Worm (Caenorhabditis elegans) whole organism, young adult: Measurements from ENCODE around the gene D1005.4.

ENCODE experiments used
- F10E7.11 ChIP-seq: sonication (generic microtip); optimal IDR thresholded peaks from 2 replicates; lab custom pipeline; 2017; ENCODE audit warnings: mild to moderate bottlenecking, missing genetic modification characterization, moderate library complexity, missing compliant biosample characterization
- F23B12.7 ChIP-seq: sonication (generic microtip); optimal IDR thresholded peaks from 2 replicates; lab custom pipeline; 2017; ENCODE audit warnings: missing genetic modification characterization, mild to moderate bottlenecking, missing compliant biosample characterization, antibody characterized with exemption, moderate library complexity; ENCODE audit not compliant: insufficient read depth
- F33H1.4 ChIP-seq: fragments of 200-800 bp; sonication (Bioruptor generic); IDR thresholded peaks from 2 replicates; pipeline ENCODE4 v1.3.6; 2022; ENCODE audit warnings: missing genetic modification reagents, missing genetic modification characterization, missing compliant biosample characterization
- F52B5.7 ChIP-seq: sonication (generic microtip); optimal IDR thresholded peaks from 2 replicates; lab custom pipeline; 2016; ENCODE audit warnings: mild to moderate bottlenecking, missing genetic modification characterization, missing compliant biosample characterization
- K11D2.4 ChIP-seq: fragments of 200-800 bp; sonication (Bioruptor generic); IDR thresholded peaks from 2 replicates; pipeline ENCODE4 v1.3.6; 2022; ENCODE audit warnings: missing genetic modification reagents, missing genetic modification characterization, missing compliant biosample characterization
- ZK185.1 ChIP-seq: sonication (generic microtip); optimal IDR thresholded peaks from 2 replicates; lab custom pipeline; 2016; ENCODE audit warnings: mild to moderate bottlenecking, missing genetic modification characterization, missing compliant biosample characterization; ENCODE audit not compliant: poor library complexity, severe bottlenecking
- akir-1 ChIP-seq: fragments of 200-800 bp; sonication (Bioruptor generic); optimal IDR thresholded peaks from 2 replicates; lab custom pipeline; 2018; ENCODE audit warnings: mild to moderate bottlenecking, missing genetic modification characterization, moderate library complexity, missing compliant biosample characterization
- ama-1 ChIP-seq, 3 experiments: fragments of 150-350 bp in 1 of 3; sonication (generic microtip) in 2 of 3; optimal IDR thresholded peaks; 2 replicates each; lab custom pipeline; 2014 to 2018; ENCODE audit warnings: missing biosample characterization in 2 of 3, missing genetic modification characterization in 2 of 3, missing genetic modification reagents in 2 of 3
- aptf-2 ChIP-seq: fragments of 200-800 bp; sonication (Bioruptor generic); conservative IDR thresholded peaks from 2 replicates; pipeline ENCODE4 v1.3.6; 2022; ENCODE audit warnings: missing genetic modification reagents, missing genetic modification characterization, missing compliant biosample characterization
- atf-7 ChIP-seq: sonication (generic microtip); optimal IDR thresholded peaks from 2 replicates; lab custom pipeline; 2017; ENCODE audit warnings: mild to moderate bottlenecking, missing genetic modification characterization, missing compliant biosample characterization
- attf-3 ChIP-seq: fragments of 200-800 bp; sonication (Bioruptor generic); conservative IDR thresholded peaks from 2 replicates; pipeline ENCODE4 v1.3.6; 2022; ENCODE audit warnings: missing genetic modification reagents, missing genetic modification characterization, missing compliant biosample characterization
- attf-6 ChIP-seq: fragments of 200-800 bp; sonication (Bioruptor generic); IDR thresholded peaks from 2 replicates; pipeline ENCODE4 v1.3.6; 2022; ENCODE audit warnings: missing genetic modification reagents, missing genetic modification characterization, missing compliant biosample characterization
- ccch-3 ChIP-seq: fragments of 200-800 bp; sonication (Bioruptor generic); optimal IDR thresholded peaks from 2 replicates; lab custom pipeline; 2018; ENCODE audit warnings: mild to moderate bottlenecking, missing genetic modification characterization, missing compliant biosample characterization
- cebp-1 ChIP-seq, 2 experiments: fragments of 200-800 bp in 1 of 2; sonication (Bioruptor generic) in 1 of 2; sonication (generic microtip) in 1 of 2; IDR thresholded peaks in 1 of 2; optimal IDR thresholded peaks in 1 of 2; 2 replicates each; pipeline versions ENCODE4 v1.3.6 to Lab custom; 2017 to 2022; ENCODE audit warnings: missing compliant biosample characterization in 2 of 2, missing genetic modification characterization in 2 of 2, mild to moderate bottlenecking in 1 of 2, missing genetic modification reagents in 1 of 2, moderate library complexity in 1 of 2
- ceh-100 ChIP-seq: fragments of 200-800 bp; sonication (Bioruptor generic); IDR thresholded peaks from 2 replicates; pipeline ENCODE4 v1.3.6; 2022; ENCODE audit warnings: missing genetic modification reagents, missing genetic modification characterization, missing compliant biosample characterization
- die-1 ChIP-seq: sonication (generic microtip); optimal IDR thresholded peaks from 2 replicates; lab custom pipeline; 2016; ENCODE audit warnings: missing genotype, mild to moderate bottlenecking, missing genetic modification characterization, missing compliant biosample characterization
- dpff-1 ChIP-seq: sonication (generic microtip); optimal IDR thresholded peaks from 2 replicates; lab custom pipeline; 2017; ENCODE audit warnings: mild to moderate bottlenecking, missing genetic modification characterization, missing compliant biosample characterization
- egl-44 ChIP-seq: fragments of 200-800 bp; sonication (Bioruptor generic); IDR thresholded peaks from 2 replicates; pipeline ENCODE4 v1.3.6; 2022; ENCODE audit warnings: missing genetic modification reagents, missing genetic modification characterization, missing compliant biosample characterization
- egrh-3 ChIP-seq: fragments of 200-800 bp; sonication (Bioruptor generic); IDR thresholded peaks from 2 replicates; pipeline ENCODE4 v1.3.6; 2022; ENCODE audit warnings: missing genetic modification reagents, missing genetic modification characterization, missing compliant biosample characterization
- ets-4 ChIP-seq: fragments of 200-800 bp; sonication (Bioruptor generic); optimal IDR thresholded peaks from 2 replicates; lab custom pipeline; 2018; ENCODE audit warnings: mild to moderate bottlenecking, missing genetic modification characterization, missing compliant biosample characterization
- him-1 ChIP-seq: sonication (generic microtip); optimal IDR thresholded peaks from 2 replicates; lab custom pipeline; 2016; ENCODE audit warnings: missing genotype, missing genetic modification reagents, missing genetic modification characterization, missing compliant biosample characterization
- hmg-1.2 ChIP-seq: fragments of 200-800 bp; sonication (Bioruptor generic); IDR thresholded peaks from 2 replicates; pipeline ENCODE4 v1.3.6; 2022; ENCODE audit warnings: missing genetic modification reagents, missing genetic modification characterization, missing compliant biosample characterization
- let-526 ChIP-seq: fragments of 200-800 bp; sonication (Bioruptor generic); IDR thresholded peaks from 2 replicates; pipeline ENCODE4 v1.3.6; 2022; ENCODE audit warnings: missing genetic modification reagents, missing genetic modification characterization, missing compliant biosample characterization
- lin-26 ChIP-seq: fragments of 200-800 bp; sonication (Bioruptor generic); IDR thresholded peaks from 2 replicates; pipeline ENCODE4 v1.3.6; 2022; ENCODE audit warnings: missing genetic modification reagents, missing genetic modification characterization, missing compliant biosample characterization
- lin-54 ChIP-seq: fragments of 200-800 bp; sonication (Bioruptor generic); optimal IDR thresholded peaks from 2 replicates; lab custom pipeline; 2018; ENCODE audit warnings: mild to moderate bottlenecking, missing genetic modification characterization, missing compliant biosample characterization
- lsy-27 ChIP-seq: sonication (generic microtip); optimal IDR thresholded peaks from 2 replicates; lab custom pipeline; 2017; ENCODE audit warnings: missing genetic modification characterization, mild to moderate bottlenecking, missing compliant biosample characterization, antibody characterized with exemption, missing genotype, borderline replicate concordance; ENCODE audit not compliant: insufficient read depth
- madf-10 ChIP-seq: sonication (generic microtip); optimal IDR thresholded peaks from 2 replicates; lab custom pipeline; 2016; ENCODE audit warnings: mild to moderate bottlenecking, missing genetic modification characterization, missing compliant biosample characterization
- madf-3 ChIP-seq: fragments of 200-800 bp; sonication (Bioruptor generic); IDR thresholded peaks from 2 replicates; pipeline ENCODE4 v1.3.6; 2022; ENCODE audit warnings: missing genetic modification reagents, missing genetic modification characterization, missing compliant biosample characterization
- mcd-1 ChIP-seq: fragments of 200-800 bp; sonication (Bioruptor generic); IDR thresholded peaks from 2 replicates; pipeline ENCODE4 v1.3.6; 2022; ENCODE audit warnings: missing genetic modification reagents, missing genetic modification characterization, missing compliant biosample characterization
- nfya-1 ChIP-seq: sonication (generic microtip); optimal IDR thresholded peaks from 2 replicates; lab custom pipeline; 2017; ENCODE audit warnings: antibody characterized with exemption, missing compliant biosample characterization, missing genetic modification characterization, borderline replicate concordance; ENCODE audit not compliant: insufficient read depth
- nhr-120 ChIP-seq: fragments of 200-800 bp; sonication (Bioruptor generic); IDR thresholded peaks from 2 replicates; pipeline ENCODE4 v1.3.6; 2022; ENCODE audit warnings: missing genetic modification characterization, missing compliant biosample characterization
- nhr-27 ChIP-seq: fragments of 200-800 bp; sonication (Bioruptor generic); optimal IDR thresholded peaks from 2 replicates; lab custom pipeline; 2018; ENCODE audit warnings: mild to moderate bottlenecking, missing genetic modification characterization, moderate library complexity, missing compliant biosample characterization
- nhr-80 ChIP-seq: sonication (generic microtip); optimal IDR thresholded peaks from 2 replicates; lab custom pipeline; 2016; ENCODE audit warnings: missing genetic modification characterization, missing compliant biosample characterization
- nhr-90 ChIP-seq: sonication (generic microtip); optimal IDR thresholded peaks from 2 replicates; lab custom pipeline; 2016; ENCODE audit warnings: missing genotype, mild to moderate bottlenecking, missing genetic modification characterization, missing compliant biosample characterization
- repo-1 ChIP-seq: sonication (generic microtip); optimal IDR thresholded peaks from 2 replicates; lab custom pipeline; 2017; ENCODE audit warnings: mild to moderate bottlenecking, missing genetic modification characterization, missing compliant biosample characterization
- somi-1 ChIP-seq: fragments of 200-800 bp; sonication (Bioruptor generic); optimal IDR thresholded peaks from 2 replicates; lab custom pipeline; 2018; ENCODE audit warnings: mild to moderate bottlenecking, missing genetic modification characterization, missing compliant biosample characterization
- tbp1 ChIP-seq: fragments of 200-800 bp; sonication (Bioruptor generic); optimal IDR thresholded peaks from 2 replicates; lab custom pipeline; 2018; ENCODE audit warnings: mild to moderate bottlenecking, missing genetic modification characterization, missing compliant biosample characterization
- tlf-1 ChIP-seq: fragments of 200-800 bp; sonication (Bioruptor generic); optimal IDR thresholded peaks from 2 replicates; lab custom pipeline; 2018; ENCODE audit warnings: mild to moderate bottlenecking, missing genetic modification characterization, missing compliant biosample characterization
- zfh-2 ChIP-seq: fragments of 200-800 bp; sonication (Bioruptor generic); conservative IDR thresholded peaks from 2 replicates; pipeline ENCODE4 v1.3.6; 2022; ENCODE audit warnings: missing genetic modification reagents, missing genetic modification characterization, missing compliant biosample characterization
- ztf-22 ChIP-seq: fragments of 200-800 bp; sonication (Bioruptor generic); optimal IDR thresholded peaks from 2 replicates; lab custom pipeline; 2018; ENCODE audit warnings: mild to moderate bottlenecking, missing genetic modification characterization, moderate library complexity, missing compliant biosample characterization
- ztf-25 ChIP-seq: fragments of 200-800 bp; sonication (Bioruptor generic); IDR thresholded peaks from 2 replicates; pipeline ENCODE4 v1.3.6; 2022; ENCODE audit warnings: missing genetic modification reagents, missing genetic modification characterization, missing compliant biosample characterization

D1005.4 gene

DNA sequence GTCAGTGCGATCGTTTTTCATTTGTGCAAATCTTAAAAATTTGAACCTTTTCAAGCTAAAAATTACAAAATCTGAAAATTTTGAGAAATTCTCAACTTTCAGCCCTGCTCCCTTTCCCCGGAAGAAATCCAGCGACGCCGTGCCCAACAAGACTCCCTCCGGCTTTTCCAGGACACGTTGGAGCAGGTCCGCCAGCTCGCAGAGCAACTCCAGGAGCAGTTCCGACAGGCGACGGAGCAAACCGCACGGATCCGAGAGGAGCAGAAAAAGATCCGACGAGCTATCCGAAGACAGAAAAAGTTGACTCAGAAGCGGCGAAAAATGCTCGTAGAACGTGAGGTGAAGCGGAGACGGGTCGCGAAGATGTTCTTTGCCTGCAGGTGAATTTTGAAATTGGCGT, 34.4 kb downstream of the D1005.4 start:
- peak; percentile 89 for TF ChIP-seq zfh-2 (GFP tag; lab: Robert Waterston, UW)
- no peak for TF ChIP-seq him-1 (tag; lab: Kevin White, UChicago)
- TF ChIP-seq egrh-3 (GFP tag; lab: Robert Waterston, UW): peak; percentile 79; the same call in 1 of the 2 replicates

DNA sequence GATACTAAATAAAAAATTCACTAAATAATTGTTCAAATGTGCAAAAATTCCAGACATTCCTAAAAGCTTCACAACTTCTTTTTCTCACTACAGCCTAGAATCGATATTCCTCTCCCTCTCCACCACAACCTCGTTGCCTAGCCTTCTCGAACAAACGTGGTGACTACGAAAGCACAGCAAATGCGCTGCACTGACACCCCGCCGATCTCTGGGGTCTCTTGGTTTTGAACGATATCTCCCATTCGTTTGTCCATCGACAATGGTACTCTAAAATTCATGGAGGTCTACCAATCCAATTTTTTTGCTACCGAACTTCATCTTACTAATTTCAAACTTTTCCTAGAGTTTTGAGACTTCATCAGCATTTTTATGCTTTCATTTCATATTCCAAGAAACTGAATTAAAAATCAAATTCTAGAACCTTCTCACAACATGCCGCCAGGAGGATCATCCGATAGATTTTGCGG, 35.2 kb downstream of the D1005.4 start, which contains the start of gene W05H7.1:
W05H7.1 (plus strand) TSS at position 417 of the 467 bp plus-strand sequence.
- TF ChIP-seq hmg-1.2 (GFP tag; lab: Robert Waterston, UW) (peak; percentile 46; the same call in 1 of the 2 replicates), K11D2.4 (0 out of 2 replicates have a peak, but pooled peaks have one; percentile 23), mcd-1 (GFP tag; lab: Robert Waterston, UW) (peak; percentile 7; the same call in 1 of the 2 replicates), die-1 (tag; lab: Kevin White, UChicago) (no peak)

DNA sequence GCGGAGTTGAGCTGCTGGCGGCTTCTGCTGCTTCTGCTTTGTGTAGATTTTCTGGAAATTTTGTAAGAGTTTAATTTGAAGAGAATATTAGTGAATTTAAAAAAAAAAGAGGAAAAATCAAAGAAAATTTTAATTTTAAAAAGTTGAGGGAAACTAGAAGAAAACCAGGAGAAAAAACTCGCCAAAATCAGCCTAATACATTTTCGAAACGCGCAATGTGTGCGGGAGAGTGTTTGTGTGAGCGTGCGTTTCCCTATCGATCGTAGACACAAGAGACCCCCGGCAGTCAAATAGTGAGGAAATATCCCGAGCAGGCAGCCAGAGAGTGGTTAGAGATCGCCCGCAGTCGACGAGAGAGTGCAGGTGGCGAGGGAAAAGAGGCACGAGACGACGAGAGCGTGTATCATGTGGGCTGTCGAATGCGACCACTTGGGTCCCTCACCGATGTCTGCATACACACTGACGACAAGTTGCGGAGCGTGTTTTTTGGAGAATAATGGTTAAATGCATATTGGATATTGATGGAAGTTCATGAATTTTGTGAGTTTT, 39.0 kb downstream of the D1005.4 start, which contains the start of gene zfp-3:
zfp-3 (minus strand) TSS at position 51 of the 549 bp plus-strand sequence.
- TF ChIP-seq somi-1 (peak; percentile 75), egl-44 (GFP tag; lab: Robert Waterston, UW) (peak; percentile 83), F33H1.4 (GFP tag; lab: Robert Waterston, UW) (peak; percentile 56), mcd-1 (GFP tag; lab: Robert Waterston, UW) (peak; percentile 84), repo-1 (tag; lab: Kevin White, UChicago) (peak; percentile 70), ets-4 (peak; percentile 19), zfh-2 (GFP tag; lab: Robert Waterston, UW) (peak; percentile 97), nfya-1 (tag; lab: Kevin White, UChicago) (no peak), F23B12.7 (tag; lab: Kevin White, UChicago) (no peak), F52B5.7 (tag; lab: Kevin White, UChicago) (peak; percentile 31), attf-6 (GFP tag; lab: Robert Waterston, UW) (no peak), ama-1 (optimal IDR thresholded peaks at IDR 0.05; lab: Kevin White, UChicago) (no peak), ama-1 (GFP tag; optimal IDR thresholded peaks at IDR 0.05; lab: Kevin White, UChicago) (no peak), cebp-1 (GFP tag; IDR thresholded peaks at IDR 0.05; lab: Robert Waterston, UW) (0 out of 2 replicates have a peak, but pooled peaks have one; percentile 45), cebp-1 (tag; optimal IDR thresholded peaks at IDR 0.05; lab: Kevin White, UChicago) (no peak), F10E7.11 (tag; lab: Kevin White, UChicago) (no peak), ZK185.1 (tag; lab: Kevin White, UChicago) (peak; percentile 87), K11D2.4 (peak; percentile 89), lsy-27 (tag; lab: Kevin White, UChicago) (no peak), lin-54 (peak; percentile 65), dpff-1 (tag; lab: Kevin White, UChicago) (no peak), aptf-2 (GFP tag; lab: Robert Waterston, UW) (no peak), ztf-25 (GFP tag; lab: Robert Waterston, UW) (no peak), madf-3 (GFP tag; lab: Robert Waterston, UW) (no peak), nhr-90 (tag; lab: Kevin White, UChicago) (peak; percentile 44), ccch-3 (no peak), madf-10 (tag; lab: Kevin White, UChicago) (peak; percentile 79), let-526 (peak; percentile 80; the same call in 1 of the 2 replicates), attf-3 (GFP tag; lab: Robert Waterston, UW) (no peak; the same call in 1 of the 2 replicates), tbp1 (peak; percentile 67), tlf-1 (GFP tag; lab: Kevin White, UChicago) (peak; percentile 56), nhr-120 (GFP tag; lab: Robert Waterston, UW) (no peak), ceh-100 (GFP tag; lab: Robert Waterston, UW) (no peak), akir-1 (GFP tag; lab: Kevin White, UChicago) (peak; percentile 76), lin-26 (peak; percentile 59), atf-7 (tag; lab: Kevin White, UChicago) (peak; percentile 92), nhr-27 (no peak), ztf-22 (GFP tag; lab: Kevin White, UChicago) (peak; percentile 61), nhr-80 (tag; lab: Kevin White, UChicago) (peak; percentile 76)
